Worm (Caenorhabditis elegans): ENCODE results near the gene nhr-11.

- peak; percentile 24 for TF ChIP-seq rnt-1 (tag; optimal IDR thresholded peaks at IDR 0.05)
- TF ChIP-seq elt-2 (tag; optimal IDR thresholded peaks at IDR 0.05), result no peak
- TF ChIP-seq fkh-10 (GFP tag; optimal IDR thresholded peaks at IDR 0.05), result no peak
- TF ChIP-seq skn-1 (tag; optimal IDR thresholded peaks at IDR 0.05), result no peak
Observed at ce11 chrIV:9021245-9021779, 48.5 kb upstream of the nhr-11 start.
